Fruit fly (Drosophila melanogaster) S2 (cell line): ENCODE results near the gene ab.

ENCODE experiments used
- CG8478 ChIP-seq: fragments of >200 bp; optimal IDR thresholded peaks from 2 replicates; lab custom pipeline; 2018
- CTCF ChIP-seq, 2 experiments: fragments of >200 bp; optimal IDR thresholded peaks; 2 replicates each; lab custom pipeline; 2018

DNA sequence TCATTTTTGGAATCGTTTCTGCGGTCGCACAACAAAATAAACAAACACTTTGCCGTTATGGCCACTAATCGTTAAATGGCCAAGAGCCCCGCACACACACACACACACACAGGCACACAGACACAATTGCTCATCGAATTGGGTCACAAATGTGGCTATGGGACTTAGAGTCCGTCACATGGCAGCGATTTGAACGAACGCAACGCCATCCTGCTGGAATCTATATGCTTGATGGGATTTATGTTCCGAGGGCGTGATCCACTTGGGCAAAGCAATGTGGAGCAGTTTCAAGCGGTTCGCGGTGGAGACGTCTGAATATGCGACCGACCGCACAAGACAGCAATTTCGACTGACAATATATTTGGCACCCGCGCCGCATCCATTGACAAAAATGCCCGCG lies 39.9 kb upstream of the ab start:
- no peak for TF ChIP-seq CG8478 (lab: Kevin White, UChicago)
- no peak for TF ChIP-seq CTCF (optimal IDR thresholded peaks at IDR 0.05; lab: Kevin White, UChicago)
